Worm (Caenorhabditis elegans): ENCODE measurements around the gene C05B5.12.

DNA sequence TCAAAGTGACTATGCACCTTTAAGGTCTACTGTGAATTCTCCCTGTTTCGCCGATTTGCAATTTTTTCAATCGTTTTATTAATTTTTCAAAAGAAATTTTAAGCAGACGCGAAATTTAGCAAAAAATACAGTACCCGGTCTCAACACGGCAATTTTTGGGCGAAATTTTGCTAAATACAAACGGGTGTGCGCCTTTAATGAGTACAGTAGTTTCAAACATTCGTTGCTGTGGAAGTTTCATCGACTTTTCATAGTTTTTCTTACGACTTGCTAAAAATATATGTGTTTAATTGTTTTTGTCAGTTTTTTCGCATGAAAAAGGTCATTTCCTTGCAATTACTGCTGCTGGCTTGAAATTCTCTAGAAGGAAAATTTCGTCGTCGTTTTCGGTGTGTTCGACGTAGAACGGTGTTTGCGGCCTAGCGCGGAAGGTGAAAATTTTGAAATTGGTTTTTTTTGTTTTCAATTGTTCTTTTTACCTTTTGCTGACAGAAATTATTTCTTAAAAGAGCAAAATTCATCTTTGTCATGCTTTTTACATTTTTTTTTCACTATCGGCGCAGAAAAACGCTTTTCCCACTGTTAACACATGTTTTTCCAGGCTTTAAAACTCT, 40.3 kb upstream of the C05B5.12 start, which contains the start of gene K03H1.7:
- TF ChIP-seq ztf-11 (tag; optimal IDR thresholded peaks at IDR 0.05), result no peak
- no peak for TF ChIP-seq mab-5 (tag; optimal IDR thresholded peaks at IDR 0.05)
- no peak for TF ChIP-seq snpc-4 (tag; optimal IDR thresholded peaks at IDR 0.05)
- TF ChIP-seq nhr-11 (tag; optimal IDR thresholded peaks at IDR 0.05), result no peak
- TF ChIP-seq nhr-25 (tag; optimal IDR thresholded peaks at IDR 0.05), result no peak
- no peak for TF ChIP-seq nhr-237 (tag; optimal IDR thresholded peaks at IDR 0.05)
- TF ChIP-seq nhr-6 (tag; optimal IDR thresholded peaks at IDR 0.05), result no peak
